Fruit fly (Drosophila melanogaster) whole organism, embryonic: Measurements from ENCODE around the gene Klp10A.

ENCODE experiments used
- Abd-B ChIP-seq: fragments of 200-800 bp; sonication (Bioruptor generic); optimal IDR thresholded peaks from 2 replicates; lab custom pipeline; 2018; ENCODE audit warnings: missing biosample characterization, mild to moderate bottlenecking, missing genetic modification characterization, moderate library complexity
- Blimp-1 ChIP-seq: fragments of 200-800 bp; sonication (Bioruptor generic); optimal IDR thresholded peaks from 3 replicates; lab custom pipeline; 2018; ENCODE audit warnings: missing biosample characterization, missing genetic modification characterization, mild to moderate bottlenecking, moderate library complexity, missing genetic modification reagents
- CG10565 ChIP-seq: fragments of 200-800 bp; sonication (Bioruptor generic); optimal IDR thresholded peaks from 3 replicates; lab custom pipeline; 2016; ENCODE audit warnings: missing biosample characterization, mild to moderate bottlenecking, missing genetic modification characterization
- CG10959 ChIP-seq: fragments of 200-800 bp; sonication (Bioruptor generic); IDR thresholded peaks from 2 replicates; pipeline ENCODE4 v1.3.6; 2022; ENCODE audit warnings: missing biosample characterization, missing genetic modification characterization
- CG11093 ChIP-seq: fragments of 200-800 bp; sonication (Bioruptor generic); IDR thresholded peaks from 3 replicates; pipeline ENCODE4 v1.3.6; 2022; ENCODE audit warnings: missing biosample characterization, missing genetic modification characterization
- CG11247 ChIP-seq: fragments of 200-800 bp; sonication (Bioruptor generic); IDR thresholded peaks from 2 replicates; pipeline ENCODE4 v1.3.6; 2022; ENCODE audit warnings: missing biosample characterization, missing genetic modification characterization
- CG12236 ChIP-seq: fragments of 200-800 bp; sonication (Bioruptor generic); optimal IDR thresholded peaks from 2 replicates; lab custom pipeline; 2016; ENCODE audit warnings: missing biosample characterization, missing genetic modification characterization
- CG12391 ChIP-seq: fragments of 200-800 bp; sonication (Bioruptor generic); optimal IDR thresholded peaks from 3 replicates; lab custom pipeline; 2018; ENCODE audit warnings: missing biosample characterization, mild to moderate bottlenecking, missing genetic modification characterization, moderate library complexity
- CG12744 ChIP-seq: fragments of 200-800 bp; sonication (Bioruptor generic); optimal IDR thresholded peaks from 2 replicates; lab custom pipeline; 2016; ENCODE audit warnings: missing biosample characterization, missing genetic modification characterization
- CG15073 ChIP-seq: fragments of 200-800 bp; sonication (Bioruptor generic); optimal IDR thresholded peaks from 2 replicates; lab custom pipeline; 2016; ENCODE audit warnings: missing biosample characterization, missing genetic modification characterization
- CG15269 ChIP-seq: fragments of 200-800 bp; sonication (Bioruptor generic); optimal IDR thresholded peaks from 2 replicates; lab custom pipeline; 2018; ENCODE audit warnings: missing biosample characterization, mild to moderate bottlenecking, missing genetic modification characterization, moderate library complexity
- CG15601 ChIP-seq: fragments of 200-800 bp; sonication (Bioruptor generic); optimal IDR thresholded peaks from 3 replicates; lab custom pipeline; 2019; ENCODE audit warnings: missing biosample characterization, mild to moderate bottlenecking, missing genetic modification characterization, moderate library complexity
- CG16813 ChIP-seq: fragments of 200-800 bp; sonication (Bioruptor generic); IDR thresholded peaks from 3 replicates; pipeline ENCODE4 v1.3.6; 2022; ENCODE audit warnings: missing biosample characterization, missing genetic modification characterization; ENCODE audit not compliant: partially characterized antibody
- CG17359 ChIP-seq: fragments of 200-800 bp; sonication (Bioruptor generic); optimal IDR thresholded peaks from 3 replicates; lab custom pipeline; 2018; ENCODE audit warnings: missing biosample characterization, mild to moderate bottlenecking, missing genetic modification characterization, moderate library complexity
- CG1832 ChIP-seq: fragments of 200-800 bp; sonication (Bioruptor generic); optimal IDR thresholded peaks from 2 replicates; lab custom pipeline; 2017; ENCODE audit warnings: missing biosample characterization, mild to moderate bottlenecking, missing genetic modification characterization, inconsistent platforms
- CG2875 ChIP-seq: fragments of 200-800 bp; sonication (Bioruptor generic); optimal IDR thresholded peaks from 2 replicates; lab custom pipeline; 2017; ENCODE audit warnings: missing biosample characterization, mild to moderate bottlenecking, missing genetic modification characterization, missing genetic modification reagents
- CG3163 ChIP-seq: fragments of 200-800 bp; sonication (Bioruptor generic); optimal IDR thresholded peaks from 3 replicates; lab custom pipeline; 2016; ENCODE audit warnings: missing biosample characterization, missing genetic modification characterization
- CG33213 ChIP-seq: fragments of 200-800 bp; sonication (Bioruptor generic); optimal IDR thresholded peaks from 3 replicates; lab custom pipeline; 2016; ENCODE audit warnings: missing biosample characterization, missing genetic modification characterization
- CG3407 ChIP-seq: fragments of 200-800 bp; sonication (Bioruptor generic); optimal IDR thresholded peaks from 2 replicates; lab custom pipeline; 2018; ENCODE audit warnings: missing biosample characterization, mild to moderate bottlenecking, missing genetic modification characterization
- CG4730 ChIP-seq: fragments of 200-800 bp; sonication (Bioruptor generic); IDR thresholded peaks from 2 replicates; pipeline ENCODE4 v1.3.6; 2022; ENCODE audit warnings: missing biosample characterization, missing genetic modification characterization
- CG5953 ChIP-seq: fragments of 200-800 bp; sonication (Bioruptor generic); IDR thresholded peaks from 2 replicates; pipeline ENCODE4 v1.3.6; 2022; ENCODE audit warnings: missing biosample characterization, missing genetic modification characterization
- CG7556 ChIP-seq: fragments of 200-800 bp; sonication (Bioruptor generic); optimal IDR thresholded peaks from 2 replicates; lab custom pipeline; 2017; ENCODE audit warnings: missing biosample characterization, mild to moderate bottlenecking, missing genetic modification characterization
- CG7987 ChIP-seq: fragments of 200-800 bp; sonication (Bioruptor generic); optimal IDR thresholded peaks from 2 replicates; lab custom pipeline; 2018; ENCODE audit warnings: missing biosample characterization, mild to moderate bottlenecking, missing genetic modification characterization, moderate library complexity
- CTCF ChIP-seq: fragments of 200-800 bp; sonication (Bioruptor generic); optimal IDR thresholded peaks from 2 replicates; lab custom pipeline; 2017; ENCODE audit warnings: missing biosample characterization, mild to moderate bottlenecking, missing genetic modification characterization, moderate library complexity
- D19B ChIP-seq: fragments of 200-800 bp; sonication (Bioruptor generic); optimal IDR thresholded peaks from 2 replicates; lab custom pipeline; 2017; ENCODE audit warnings: missing biosample characterization, mild to moderate bottlenecking, missing genetic modification characterization
- Dbx ChIP-seq: fragments of 200-800 bp; sonication (Bioruptor generic); IDR thresholded peaks from 3 replicates; pipeline ENCODE4 v1.3.6; 2022; ENCODE audit warnings: missing biosample characterization, missing genetic modification characterization
- Hey ChIP-seq: fragments of 200-800 bp; sonication (Bioruptor generic); optimal IDR thresholded peaks from 3 replicates; lab custom pipeline; 2018; ENCODE audit warnings: missing biosample characterization, mild to moderate bottlenecking, missing genetic modification characterization
- Hmx ChIP-seq: fragments of 200-800 bp; sonication (Bioruptor generic); optimal IDR thresholded peaks from 2 replicates; lab custom pipeline; 2016; ENCODE audit warnings: missing biosample characterization, missing genetic modification characterization
- Hr3 ChIP-seq: fragments of 200-800 bp; sonication (Bioruptor generic); optimal IDR thresholded peaks from 3 replicates; lab custom pipeline; 2016; ENCODE audit warnings: missing biosample characterization, missing genetic modification characterization
- Lhr ChIP-seq: fragments of 200-800 bp; sonication (Bioruptor generic); optimal IDR thresholded peaks from 3 replicates; lab custom pipeline; 2017; ENCODE audit warnings: mild to moderate bottlenecking, missing biosample characterization, missing genetic modification reagents, missing genetic modification characterization
- Med ChIP-seq: fragments of 200-800 bp; sonication (Bioruptor generic); peaks from one replicate; lab custom pipeline; 2016; ENCODE audit warnings: missing biosample characterization, missing genetic modification characterization, mild to moderate bottlenecking, inconsistent platforms, moderate library complexity
- Mes4 ChIP-seq: fragments of 200-800 bp; sonication (Bioruptor generic); optimal IDR thresholded peaks from 2 replicates; lab custom pipeline; 2016; ENCODE audit warnings: missing biosample characterization, missing genetic modification characterization
- NC2α ChIP-seq: fragments of 200-800 bp; sonication (Bioruptor generic); optimal IDR thresholded peaks from 2 replicates; lab custom pipeline; 2016; ENCODE audit warnings: missing biosample characterization, missing genetic modification characterization
- Sox102F ChIP-seq: fragments of 200-800 bp; sonication (Bioruptor generic); optimal IDR thresholded peaks from 2 replicates; lab custom pipeline; 2018; ENCODE audit warnings: missing biosample characterization, mild to moderate bottlenecking, missing genetic modification characterization, moderate library complexity
- ap ChIP-seq: fragments of 200-800 bp; sonication (Bioruptor generic); IDR thresholded peaks from 2 replicates; pipeline ENCODE4 v1.3.6; 2022; ENCODE audit warnings: missing biosample characterization, missing genetic modification characterization
- ase ChIP-seq: fragments of 200-800 bp; sonication (Bioruptor generic); IDR thresholded peaks from 3 replicates; pipeline ENCODE4 v1.3.6; 2022; ENCODE audit warnings: missing biosample characterization, missing genetic modification characterization
- bcd ChIP-seq: fragments of 200-800 bp; sonication (Bioruptor generic); optimal IDR thresholded peaks from 2 replicates; lab custom pipeline; 2017; ENCODE audit warnings: missing biosample characterization, mild to moderate bottlenecking, missing genetic modification characterization
- disco-r ChIP-seq: fragments of 200-800 bp; sonication (Bioruptor generic); optimal IDR thresholded peaks from 2 replicates; lab custom pipeline; 2016; ENCODE audit warnings: missing biosample characterization, missing genetic modification characterization
- dysf ChIP-seq: fragments of 200-800 bp; sonication (Bioruptor generic); IDR thresholded peaks from 3 replicates; pipeline ENCODE4 v1.3.6; 2022; ENCODE audit warnings: missing biosample characterization, missing genetic modification characterization
- en ChIP-seq: fragments of 200-800 bp; sonication (Bioruptor generic); optimal IDR thresholded peaks from 2 replicates; lab custom pipeline; 2016; ENCODE audit warnings: missing biosample characterization, missing genetic modification characterization
- exex ChIP-seq: fragments of 200-800 bp; sonication (Bioruptor generic); optimal IDR thresholded peaks from 4 replicates; lab custom pipeline; 2018; ENCODE audit warnings: missing biosample characterization, mild to moderate bottlenecking, missing genetic modification characterization, moderate library complexity
- fd96Cb ChIP-seq: fragments of 200-800 bp; sonication (Bioruptor generic); optimal IDR thresholded peaks from 2 replicates; lab custom pipeline; 2018; ENCODE audit warnings: missing biosample characterization, mild to moderate bottlenecking, missing genetic modification characterization, moderate library complexity
- gro ChIP-seq: fragments of 200-800 bp; sonication (Bioruptor generic); optimal IDR thresholded peaks from 2 replicates; lab custom pipeline; 2016; ENCODE audit warnings: missing biosample characterization, missing genetic modification characterization
- ham ChIP-seq: fragments of 200-800 bp; sonication (Bioruptor generic); IDR thresholded peaks from 2 replicates; pipeline ENCODE4 v1.3.6; 2022; ENCODE audit warnings: missing biosample characterization, missing genetic modification characterization
- her ChIP-seq: fragments of 200-800 bp; sonication (Bioruptor generic); optimal IDR thresholded peaks from 2 replicates; lab custom pipeline; 2016; ENCODE audit warnings: missing biosample characterization, missing genetic modification characterization
- lbe ChIP-seq: fragments of 200-800 bp; sonication (Bioruptor generic); optimal IDR thresholded peaks from 2 replicates; lab custom pipeline; 2016; ENCODE audit warnings: missing biosample characterization, mild to moderate bottlenecking, missing genetic modification characterization
- pho ChIP-seq: fragments of 200-800 bp; sonication (Bioruptor generic); optimal IDR thresholded peaks from 2 replicates; lab custom pipeline; 2016; ENCODE audit warnings: missing biosample characterization, missing genetic modification characterization
- slp2 ChIP-seq: fragments of 200-800 bp; sonication (Bioruptor generic); optimal IDR thresholded peaks from 2 replicates; lab custom pipeline; 2016; ENCODE audit warnings: missing biosample characterization, missing genetic modification characterization
- sqz ChIP-seq: fragments of 200-800 bp; sonication (Bioruptor generic); optimal IDR thresholded peaks from 3 replicates; lab custom pipeline; 2018; ENCODE audit warnings: missing biosample characterization, mild to moderate bottlenecking, missing genetic modification characterization
- toy ChIP-seq: fragments of 200-800 bp; sonication (Bioruptor generic); IDR thresholded peaks from 2 replicates; pipeline ENCODE4 v1.3.6; 2022; ENCODE audit warnings: missing biosample characterization, missing genetic modification characterization
- tx ChIP-seq: fragments of 200-800 bp; sonication (Bioruptor generic); optimal IDR thresholded peaks from 2 replicates; lab custom pipeline; 2016; ENCODE audit warnings: missing biosample characterization, missing genetic modification characterization
- zen ChIP-seq: fragments of 200-800 bp; sonication (Bioruptor generic); optimal IDR thresholded peaks from 3 replicates; lab custom pipeline; 2018; ENCODE audit warnings: missing biosample characterization, mild to moderate bottlenecking, missing genetic modification characterization, moderate library complexity

Klp10A gene

dm6 chrX:11137566-11138186, 758 bp upstream of the Klp10A start, which contains the start of gene CDK2AP1 (continued):
- TF ChIP-seq CG4730 (no peak), lbe (no peak), dysf (GFP tag; lab: Robert Waterston, UW) (peak; percentile 17; the same call in 1 of the 3 replicates), slp2 (GFP tag; lab: Kevin White, UChicago) (peak; percentile 11), CG15269 (tag; lab: Kevin White, UChicago) (peak; percentile 24), en (GFP tag; lab: Kevin White, UChicago) (no peak), pho (GFP tag; lab: Kevin White, UChicago) (peak; percentile 12), Med (GFP tag; lab: Kevin White, UChicago) (peak; percentile 79), CG12391 (peak; percentile 32), D19B (GFP tag; lab: Kevin White, UChicago) (no peak), Blimp-1 (GFP tag; lab: Kevin White, UChicago) (peak; percentile 8), Sox102F (no peak), CG11093 (GFP tag; lab: Robert Waterston, UW) (no peak), CTCF (no peak), Hmx (GFP tag; lab: Kevin White, UChicago) (no peak), Dbx (no peak), her (GFP tag; lab: Kevin White, UChicago) (peak; percentile 50), fd96Cb (tag; lab: Kevin White, UChicago) (no peak), ham (GFP tag; lab: Robert Waterston, UW) (no peak), CG10959 (no peak), CG17359 (tag; lab: Kevin White, UChicago) (no peak), CG3163 (GFP tag; lab: Kevin White, UChicago) (peak; percentile 22), CG12236 (no peak), CG12744 (GFP tag; lab: Kevin White, UChicago) (no peak), CG15073 (GFP tag; lab: Kevin White, UChicago) (no peak), tx (peak; percentile 3), NC2α (GFP tag; lab: Kevin White, UChicago) (no peak), CG10565 (GFP tag; lab: Kevin White, UChicago) (no peak), CG2875 (no peak), CG33213 (GFP tag; lab: Kevin White, UChicago) (no peak), CG7987 (GFP tag; lab: Kevin White, UChicago) (no peak), CG1832 (GFP tag; lab: Kevin White, UChicago) (no peak), CG15601 (tag; lab: Kevin White, UChicago) (no peak), CG3407 (GFP tag; lab: Kevin White, UChicago) (no peak), Hey (no peak), disco-r (GFP tag; lab: Kevin White, UChicago) (no peak), ap (GFP tag; lab: Robert Waterston, UW) (no peak), toy (GFP tag; lab: Robert Waterston, UW) (no peak), exex (no peak), ase (GFP tag; lab: Robert Waterston, UW) (no peak), CG5953 (GFP tag; lab: Robert Waterston, UW) (no peak), Hr3 (GFP tag; lab: Kevin White, UChicago) (peak; percentile 23), Abd-B (GFP tag; lab: Kevin White, UChicago) (peak; percentile 35), Lhr (peak; percentile 3), sqz (GFP tag; lab: Kevin White, UChicago) (no peak), bcd (GFP tag; lab: Kevin White, UChicago) (peak; percentile 38), CG7556 (no peak), CG11247 (GFP tag; lab: Robert Waterston, UW) (no peak), Mes4 (GFP tag; lab: Kevin White, UChicago) (no peak), gro (GFP tag; lab: Kevin White, UChicago) (no peak), zen (tag; lab: Kevin White, UChicago) (peak; percentile 25), CG16813 (GFP tag; lab: Robert Waterston, UW) (peak; percentile 77)
